Worm (Caenorhabditis elegans) whole organism, L4/young adult: ENCODE measurements around the gene BE10.4.

Experiments used
- W03F9.2 ChIP-seq: fragments of 150-350 bp; optimal IDR thresholded peaks from 2 replicates; lab custom pipeline; 2014; ENCODE audit warnings: missing biosample characterization, missing genetic modification characterization
- dao-5 ChIP-seq: sonication (generic microtip); optimal IDR thresholded peaks from 2 replicates; lab custom pipeline; 2016; ENCODE audit warnings: missing genotype, missing genetic modification characterization, moderate library complexity, missing compliant biosample characterization
- him-1 ChIP-seq: sonication (generic microtip); optimal IDR thresholded peaks from 2 replicates; lab custom pipeline; 2016; ENCODE audit warnings: missing genotype, missing genetic modification reagents, missing genetic modification characterization, missing compliant biosample characterization

BE10.4 gene

DNA sequence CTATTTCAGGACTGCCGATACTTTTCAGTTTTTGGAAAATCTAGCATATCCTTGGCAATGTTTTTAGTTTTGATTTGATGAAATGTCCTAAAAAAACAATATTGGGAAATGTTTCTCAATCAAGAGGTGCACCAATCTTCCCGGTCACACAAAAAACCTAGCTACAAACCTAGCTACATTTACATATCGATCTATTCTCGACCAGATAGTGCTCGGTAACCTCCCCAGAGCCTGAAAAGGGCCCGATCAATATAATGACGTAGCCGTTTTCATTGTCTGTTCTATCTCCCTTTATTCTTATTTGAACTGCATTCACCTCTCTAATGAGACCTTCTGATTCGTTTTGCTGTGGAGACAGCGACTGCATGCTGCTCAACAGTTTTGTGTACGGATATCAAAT is 5.6 kb upstream of the BE10.4 start, which contains the start of gene BE10.3:
Gene BE10.3, plus strand, starts transcription at position 301 of the 400 bp plus-strand sequence.
- TF ChIP-seq him-1 (tag; lab: Kevin White, UChicago) (no peak), W03F9.2 (tag; lab: Kevin White, UChicago) (no peak), dao-5 (tag; lab: Kevin White, UChicago) (no peak)

DNA sequence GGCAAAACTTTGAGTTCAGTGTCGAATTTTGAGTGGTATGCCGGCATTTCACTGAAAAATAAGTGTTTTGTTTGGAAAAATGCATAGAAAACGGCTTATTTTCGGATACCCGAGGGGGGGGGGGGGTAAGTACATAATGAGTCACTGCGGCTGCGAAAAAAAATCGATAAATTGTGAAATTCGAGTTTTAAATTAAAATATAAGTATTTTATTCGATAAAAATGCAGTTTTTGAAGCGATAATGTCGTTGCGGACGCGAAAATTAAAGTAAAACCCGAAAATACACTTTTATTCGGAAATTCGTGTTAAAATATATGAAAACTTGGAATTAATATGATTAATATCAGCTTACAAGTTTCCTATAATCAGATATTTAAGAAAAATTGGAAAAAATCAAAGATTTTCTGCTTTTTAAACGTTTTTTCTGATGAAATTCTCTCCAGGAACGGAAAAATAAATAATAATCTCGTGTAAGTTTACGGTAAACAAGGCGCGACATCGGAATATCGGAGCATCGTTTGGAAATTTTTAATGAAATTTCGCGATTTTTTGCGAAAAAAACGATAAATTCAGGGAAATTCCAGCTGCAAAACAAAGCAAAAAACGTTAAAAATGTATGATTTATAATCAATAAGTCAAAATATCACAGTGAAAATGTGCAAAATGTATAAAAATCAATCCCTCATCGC is 4.9 kb downstream of the BE10.4 start, which contains the start of gene arx-5:
Gene arx-5, minus strand, starts transcription at position 51 of the 689 bp plus-strand sequence.
- TF ChIP-seq dao-5 (tag; lab: Kevin White, UChicago), result no peak
- TF ChIP-seq him-1 (tag; lab: Kevin White, UChicago), result no peak
- no peak for TF ChIP-seq W03F9.2 (tag; lab: Kevin White, UChicago)

DNA sequence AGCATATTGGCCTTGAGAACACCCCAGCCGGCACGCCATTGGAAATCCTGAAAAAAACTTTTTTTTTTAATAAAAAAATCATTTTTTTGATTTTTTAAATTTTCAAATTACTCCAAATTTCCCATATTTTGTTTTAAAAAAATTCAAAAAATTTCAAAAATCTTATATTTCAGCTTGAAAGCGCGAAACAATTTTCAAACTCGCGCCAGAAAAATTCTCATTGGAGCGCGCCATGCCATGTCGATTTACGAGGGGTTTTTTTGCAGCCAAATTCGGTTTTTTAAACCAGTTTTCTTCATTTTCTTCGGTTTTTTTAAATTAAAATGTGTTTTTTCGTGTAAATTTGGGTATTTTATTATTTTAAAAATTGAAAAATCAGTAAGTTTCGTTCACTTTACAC is 5.9 kb downstream of the BE10.4 start:
- TF ChIP-seq W03F9.2 (tag; lab: Kevin White, UChicago), result no peak
- TF ChIP-seq dao-5 (tag; lab: Kevin White, UChicago), result no peak
- TF ChIP-seq him-1 (tag; lab: Kevin White, UChicago), result no peak

DNA sequence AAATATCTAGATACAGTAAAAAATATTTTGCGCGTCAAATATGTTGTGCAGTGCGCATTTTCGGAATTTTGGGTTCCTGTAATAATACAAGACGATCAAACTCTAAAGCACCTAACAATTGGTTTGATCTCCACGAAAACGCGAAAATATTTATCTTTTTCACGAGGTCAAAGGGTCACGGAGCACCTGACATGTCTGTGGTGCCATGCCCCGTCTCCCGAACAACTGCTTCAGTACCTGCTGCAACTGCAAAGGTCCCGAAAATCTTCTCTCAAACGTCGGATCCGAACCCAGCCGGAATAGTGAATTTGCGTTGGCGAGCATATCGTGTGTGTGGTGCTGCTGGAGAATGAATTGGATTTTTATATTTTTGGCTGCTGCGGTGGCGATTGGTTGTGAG is 6.6 kb downstream of the BE10.4 start, which contains the start of the genes Y37D8A.2 and Y37D8A.25:
Gene Y37D8A.2, plus strand, starts transcription at position 285 of the 400 bp plus-strand sequence.
Gene Y37D8A.25, minus strand, starts transcription at position 345 of the 400 bp plus-strand sequence.
- TF ChIP-seq dao-5 (tag; lab: Kevin White, UChicago), result no peak
- TF ChIP-seq him-1 (tag; lab: Kevin White, UChicago), result no peak
- no peak for TF ChIP-seq W03F9.2 (tag; lab: Kevin White, UChicago)

DNA sequence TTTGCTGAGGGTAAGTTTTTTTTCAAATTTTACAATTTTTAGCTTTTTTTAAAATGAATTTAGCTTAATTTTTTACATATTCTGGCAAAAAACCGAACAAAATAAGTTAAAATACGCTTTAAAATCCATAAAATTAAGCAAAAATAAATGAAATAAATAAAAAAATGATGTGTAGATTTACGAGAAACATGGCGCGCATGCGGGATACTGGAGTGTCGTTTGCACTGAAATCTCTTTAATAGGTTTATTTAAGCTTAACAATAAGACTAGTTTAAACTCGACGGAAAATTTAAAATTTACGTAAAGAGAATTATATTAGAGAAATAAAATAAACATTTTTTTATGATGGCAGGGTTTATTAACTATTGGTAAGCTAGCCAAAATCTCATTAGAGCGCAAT is 8.0 kb downstream of the BE10.4 start:
- TF ChIP-seq W03F9.2 (tag; lab: Kevin White, UChicago), result no peak
- no peak for TF ChIP-seq him-1 (tag; lab: Kevin White, UChicago)
- no peak for TF ChIP-seq dao-5 (tag; lab: Kevin White, UChicago)

DNA sequence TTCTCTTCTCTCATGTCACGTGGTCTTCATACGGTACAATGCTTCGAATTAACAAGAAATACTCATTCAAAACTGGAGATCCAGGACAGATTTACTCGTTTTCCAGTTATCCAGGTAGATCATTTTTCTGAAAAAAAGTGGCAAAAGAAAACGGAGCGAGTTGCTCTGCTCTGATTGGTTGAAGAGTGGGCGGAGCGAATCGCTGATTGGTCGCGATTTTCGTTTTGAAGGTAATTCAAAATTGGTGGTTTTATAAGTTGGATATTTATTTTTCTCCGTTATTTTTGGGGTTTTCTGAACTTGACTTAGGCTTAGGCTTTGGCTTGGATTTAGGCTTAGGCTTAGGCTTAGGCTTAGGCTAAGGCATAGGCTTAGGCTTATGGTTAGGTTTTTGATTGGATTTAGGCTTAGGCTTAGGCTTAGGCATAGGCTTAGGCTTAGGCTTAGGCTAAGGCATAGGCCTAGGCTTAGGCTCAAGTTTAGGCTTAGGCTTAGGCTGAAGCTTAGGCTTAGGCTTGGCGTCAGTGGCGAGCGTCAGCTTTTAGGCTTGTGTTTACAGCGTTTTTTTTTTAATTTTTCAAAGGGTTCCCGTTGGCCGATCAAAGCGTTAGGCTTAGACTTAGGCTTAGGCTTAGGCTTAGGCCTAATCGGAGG is 9.4 kb downstream of the BE10.4 start:
- TF ChIP-seq W03F9.2 (tag; lab: Kevin White, UChicago) (no peak), him-1 (tag; lab: Kevin White, UChicago) (no peak), dao-5 (tag; lab: Kevin White, UChicago) (no peak)

DNA sequence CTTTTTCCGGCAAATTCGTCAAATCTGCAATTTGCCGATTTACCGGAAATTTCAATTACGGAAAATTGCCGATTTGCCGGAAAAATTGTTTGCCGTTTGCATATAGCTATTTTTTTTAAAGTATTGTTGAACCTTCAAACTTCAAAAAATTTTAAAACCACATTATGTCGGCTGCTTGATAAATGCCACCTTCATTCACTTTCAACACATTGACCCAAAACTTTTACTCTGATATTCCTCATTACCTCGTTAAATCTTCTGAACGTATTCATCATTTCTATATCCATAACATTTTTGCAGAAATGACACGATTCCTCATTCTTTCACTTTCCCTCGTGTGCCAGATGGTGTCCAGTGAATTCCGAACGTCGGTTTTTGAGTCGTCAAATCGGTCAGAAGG is 15.8 kb downstream of the BE10.4 start, which contains the start of gene Y37D8A.3:
Gene Y37D8A.3, plus strand, starts transcription at position 301 of the 400 bp plus-strand sequence.
- TF ChIP-seq dao-5 (tag; lab: Kevin White, UChicago) (no peak), W03F9.2 (tag; lab: Kevin White, UChicago) (no peak), him-1 (tag; lab: Kevin White, UChicago) (no peak)

DNA sequence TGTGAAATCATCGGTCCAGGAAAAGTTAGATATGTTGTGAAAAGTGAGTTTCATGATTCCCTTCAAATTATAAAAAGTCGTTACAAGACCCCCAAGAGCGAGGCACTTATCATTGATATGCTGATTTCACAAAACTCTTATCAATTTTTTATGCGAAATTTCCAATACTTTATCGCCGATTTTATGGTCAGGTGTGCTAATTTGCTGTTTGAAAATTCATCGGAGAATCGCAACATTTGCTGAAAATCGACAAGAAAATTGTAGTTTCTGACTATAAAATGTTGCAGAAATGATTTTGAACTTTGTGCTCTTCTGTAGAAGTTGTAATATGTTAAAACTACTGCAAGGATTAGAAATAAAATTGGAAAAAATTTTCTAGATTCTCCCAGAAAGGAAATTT is 18.4 kb downstream of the BE10.4 start:
- TF ChIP-seq dao-5 (tag; lab: Kevin White, UChicago) (no peak), W03F9.2 (tag; lab: Kevin White, UChicago) (no peak), him-1 (tag; lab: Kevin White, UChicago) (no peak)

DNA sequence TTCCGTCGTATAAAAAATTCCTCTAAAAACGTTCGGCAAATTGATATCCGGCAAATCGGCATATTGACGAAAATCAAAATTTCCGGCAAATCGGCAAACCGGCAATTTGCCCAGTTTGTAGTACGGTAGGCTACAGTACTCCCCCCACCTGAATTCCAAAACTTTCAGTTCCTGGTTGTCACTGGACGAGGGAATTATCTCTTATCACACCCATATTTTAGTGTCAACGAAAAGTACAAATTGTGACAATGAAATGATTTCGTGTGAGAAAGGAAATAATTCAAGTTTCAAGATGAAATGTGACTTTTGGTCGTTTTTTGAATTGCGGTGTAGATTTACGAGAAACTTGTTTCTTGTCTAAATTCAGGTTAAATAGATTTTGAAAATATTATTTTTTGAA is 19.8 kb downstream of the BE10.4 start:
- no peak for TF ChIP-seq him-1 (tag; lab: Kevin White, UChicago)
- TF ChIP-seq dao-5 (tag; lab: Kevin White, UChicago), result no peak
- TF ChIP-seq W03F9.2 (tag; lab: Kevin White, UChicago), result no peak

DNA sequence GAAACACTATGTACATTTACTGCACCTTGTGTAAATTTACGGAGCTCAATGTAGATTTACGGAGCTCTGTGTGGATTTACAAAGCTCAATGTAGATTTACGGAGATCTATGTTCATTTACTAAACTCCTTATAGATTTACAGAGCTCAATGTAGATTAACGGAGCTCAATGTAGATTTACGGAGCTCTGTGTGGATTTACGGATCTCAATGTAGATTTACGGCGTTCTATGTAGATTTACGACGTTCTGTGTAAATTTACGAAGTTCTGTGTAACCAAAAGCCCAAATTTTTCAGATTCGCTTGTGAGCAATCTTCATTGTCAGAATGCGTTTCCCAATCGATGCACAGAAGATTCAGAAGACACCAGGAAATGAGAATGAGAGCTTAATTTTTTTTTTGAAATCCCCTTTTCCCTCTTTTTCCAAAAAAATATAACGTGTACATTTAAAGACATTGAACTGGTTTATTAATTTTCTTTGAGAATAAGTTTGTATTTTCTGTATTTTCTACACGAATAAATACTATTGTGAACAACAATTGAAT is 23.5 kb downstream of the BE10.4 start:
- TF ChIP-seq W03F9.2 (tag; lab: Kevin White, UChicago) (no peak), dao-5 (tag; lab: Kevin White, UChicago) (no peak), him-1 (tag; lab: Kevin White, UChicago) (no peak)

DNA sequence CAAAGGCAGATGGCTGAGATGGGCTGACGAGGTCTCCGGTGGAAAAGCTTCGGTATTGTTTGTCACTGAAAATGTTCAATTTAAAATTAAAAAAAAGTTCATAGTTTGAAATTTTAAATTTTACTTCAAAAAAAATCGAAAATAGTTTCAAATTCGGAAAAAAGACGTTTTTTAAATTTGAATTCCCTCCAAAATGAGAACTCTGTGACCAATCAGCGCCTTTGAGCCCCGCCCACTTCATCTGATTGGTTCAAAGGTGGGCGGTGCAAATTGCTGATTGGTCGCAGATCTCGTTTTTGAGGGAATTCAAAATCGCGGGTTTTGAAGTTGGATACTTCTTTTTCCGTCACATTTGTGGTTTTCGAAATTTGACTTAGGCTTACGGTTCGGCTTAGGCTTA is 25.0 kb downstream of the BE10.4 start:
- TF ChIP-seq W03F9.2 (tag; lab: Kevin White, UChicago) (no peak), him-1 (tag; lab: Kevin White, UChicago) (no peak), dao-5 (tag; lab: Kevin White, UChicago) (no peak)

DNA sequence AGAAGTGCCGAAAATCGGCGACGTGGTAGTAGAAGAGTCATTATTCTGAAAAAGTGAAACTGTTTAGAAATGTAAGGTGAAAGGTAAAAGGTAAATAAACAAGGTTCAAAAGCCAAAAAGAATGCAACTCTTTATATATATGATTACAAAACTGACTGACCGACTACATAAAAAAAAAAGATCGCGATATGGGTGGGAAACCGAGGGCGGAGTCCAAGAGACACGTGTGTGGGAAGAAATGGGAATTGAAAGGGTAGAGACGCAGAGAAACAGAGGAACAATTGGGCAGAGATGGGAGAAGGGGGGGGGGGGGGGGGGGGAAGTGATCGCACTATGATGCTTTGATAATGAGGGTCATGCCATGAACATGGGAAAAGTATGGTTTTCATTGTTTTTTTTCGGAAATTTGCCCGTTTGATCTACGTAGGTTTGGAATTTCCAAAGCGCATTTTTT is 25.6 kb downstream of the BE10.4 start, which contains the start of gene Y37D8A.4:
Gene Y37D8A.4, minus strand, starts transcription at position 51 of the 454 bp plus-strand sequence.
- TF ChIP-seq W03F9.2 (tag; lab: Kevin White, UChicago), result no peak
- TF ChIP-seq him-1 (tag; lab: Kevin White, UChicago), result no peak
- TF ChIP-seq dao-5 (tag; lab: Kevin White, UChicago), result no peak

DNA sequence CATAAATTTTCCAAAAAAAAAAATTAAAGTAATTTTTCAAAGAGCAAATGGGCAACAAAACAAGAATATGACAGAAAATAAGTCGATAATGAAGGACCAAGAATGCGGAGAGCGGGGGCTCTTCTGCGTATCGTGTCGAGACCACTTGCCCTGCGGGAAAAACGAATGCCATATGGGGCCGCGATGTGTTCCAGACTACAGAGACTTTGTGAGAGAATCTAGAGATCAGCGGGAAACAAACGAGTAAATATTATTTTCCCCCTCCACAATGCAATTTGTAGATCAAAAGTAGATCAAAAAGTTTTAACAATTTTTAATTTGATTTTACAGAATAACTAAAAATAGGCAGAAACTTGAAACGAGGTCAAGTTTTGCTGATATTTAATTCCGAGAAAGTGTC is 26.9 kb downstream of the BE10.4 start:
- no peak for TF ChIP-seq W03F9.2 (tag; lab: Kevin White, UChicago)
- TF ChIP-seq dao-5 (tag; lab: Kevin White, UChicago), result no peak
- TF ChIP-seq him-1 (tag; lab: Kevin White, UChicago), result no peak
